Worm (Caenorhabditis elegans): Measurements from ENCODE around the gene H12D21.5.

Gene H12D21.5

ce11 chrV:14855626-14856025, 38.2 kb upstream of the H12D21.5 start (continued):
- TF ChIP-seq efl-1 (optimal IDR thresholded peaks at IDR 0.05) = peak; percentile 0 to 13
- peak in 1 of 2 experiments; percentile 51 for TF ChIP-seq efl-1 (GFP tag; optimal IDR thresholded peaks at IDR 0.05 in 1 of 2)
- no peak for TF ChIP-seq isw-1 (GFP tag; IDR thresholded peaks at IDR 0.05)
- TF ChIP-seq ceh-63 (GFP tag; optimal IDR thresholded peaks at IDR 0.05) = no peak
- TF ChIP-seq xbp-1 (tag; optimal IDR thresholded peaks at IDR 0.05) = no peak
- TF ChIP-seq aha-1 (tag; optimal IDR thresholded peaks at IDR 0.05) = no peak
- TF ChIP-seq nhr-28 (tag; optimal IDR thresholded peaks at IDR 0.05) = no peak
- TF ChIP-seq zip-4 (GFP tag; optimal IDR thresholded peaks at IDR 0.05) = peak; percentile 1
- no peak for TF ChIP-seq fkh-4 (tag; optimal IDR thresholded peaks at IDR 0.05; ENCODE audit: borderline replicate concordance)
- TF ChIP-seq lin-15B (tag; optimal IDR thresholded peaks at IDR 0.05) = no peak
- no peak for TF ChIP-seq mdl-1 (tag; optimal IDR thresholded peaks at IDR 0.05)
- no peak for TF ChIP-seq alr-1 (tag; optimal IDR thresholded peaks at IDR 0.05; ENCODE audit: borderline replicate concordance)
- no peak for TF ChIP-seq unc-98 (GFP tag; IDR thresholded peaks at IDR 0.05)
- no peak for TF ChIP-seq ztf-11 (tag; optimal IDR thresholded peaks at IDR 0.05)
- no peak for TF ChIP-seq nhr-71 (tag; optimal IDR thresholded peaks at IDR 0.05)
- TF ChIP-seq nhr-12 (tag; optimal IDR thresholded peaks at IDR 0.05) = no peak
- TF ChIP-seq sup-37 (GFP tag; optimal IDR thresholded peaks at IDR 0.05) = no peak
- TF ChIP-seq hlh-4 (tag; optimal IDR thresholded peaks at IDR 0.05) = no peak
- peak; percentile 41 for TF ChIP-seq nhr-20 (tag; optimal IDR thresholded peaks at IDR 0.05)
- no peak for TF ChIP-seq egl-27 (tag; optimal IDR thresholded peaks at IDR 0.05)
- peak; percentile 42 for TF ChIP-seq pax-3 (tag; optimal IDR thresholded peaks at IDR 0.05)
- peak; percentile 47 for TF ChIP-seq unc-130 (tag; optimal IDR thresholded peaks at IDR 0.05)
- no peak for TF ChIP-seq mab-9 (GFP tag; IDR thresholded peaks at IDR 0.05)
- no peak for TF ChIP-seq lin-39 (tag; optimal IDR thresholded peaks at IDR 0.05)
- TF ChIP-seq rnt-1 (tag; optimal IDR thresholded peaks at IDR 0.05) = peak; percentile 63
- no peak for TF ChIP-seq lin-14 (GFP tag; optimal IDR thresholded peaks at IDR 0.05)
- TF ChIP-seq F16B12.6 (tag; optimal IDR thresholded peaks at IDR 0.05) = no peak
- no peak for TF ChIP-seq nhr-84 (tag; optimal IDR thresholded peaks at IDR 0.05)
- TF ChIP-seq zag-1 (tag; optimal IDR thresholded peaks at IDR 0.05) = no peak
- TF ChIP-seq fos-1 (tag; optimal IDR thresholded peaks at IDR 0.05) = no peak
- TF ChIP-seq dsc-1 (tag; optimal IDR thresholded peaks at IDR 0.05) = no peak

ce11 chrV:14858503-14858902, 35.3 kb upstream of the H12D21.5 start, which contains the start of gene npr-13:
Gene npr-13, minus strand, starts transcription at chrV:14858603.
- TF ChIP-seq dsc-1 (tag; optimal IDR thresholded peaks at IDR 0.05) = no peak
- no peak for TF ChIP-seq C04F5.9 (tag; optimal IDR thresholded peaks at IDR 0.05)
- no peak for TF ChIP-seq F16B12.6 (tag; optimal IDR thresholded peaks at IDR 0.05)
- no peak for TF ChIP-seq sup-37 (GFP tag; optimal IDR thresholded peaks at IDR 0.05)
- no peak for TF ChIP-seq skn-1 (tag; optimal IDR thresholded peaks at IDR 0.05)
- TF ChIP-seq nhr-90 (tag; optimal IDR thresholded peaks at IDR 0.05; ENCODE audit: poor library complexity) = no peak
- TF ChIP-seq ces-1 (GFP tag; optimal IDR thresholded peaks at IDR 0.05) = no peak
- no peak for TF ChIP-seq lsy-2 (tag; optimal IDR thresholded peaks at IDR 0.05)
- no peak for TF ChIP-seq lin-14 (GFP tag; optimal IDR thresholded peaks at IDR 0.05)
- TF ChIP-seq tbx-2 (tag; optimal IDR thresholded peaks at IDR 0.05) = no peak
- no peak for TF ChIP-seq alr-1 (tag; optimal IDR thresholded peaks at IDR 0.05; ENCODE audit: borderline replicate concordance)
- no peak for TF ChIP-seq nhr-84 (tag; optimal IDR thresholded peaks at IDR 0.05)
- no peak for TF ChIP-seq ets-5 (GFP tag; IDR thresholded peaks at IDR 0.05)
- TF ChIP-seq C16A3.4 (tag; optimal IDR thresholded peaks at IDR 0.05) = no peak
- no peak for TF ChIP-seq lin-39 (tag; optimal IDR thresholded peaks at IDR 0.05)
- no peak for TF ChIP-seq vab-15 (tag; optimal IDR thresholded peaks at IDR 0.05)
- TF ChIP-seq nhr-85 (tag) = no peak
- TF ChIP-seq ceh-82 (tag; optimal IDR thresholded peaks at IDR 0.05) = no peak
- no peak for TF ChIP-seq unc-130 (tag; optimal IDR thresholded peaks at IDR 0.05)

Data from whole organism, L1 larva.